Worm (Caenorhabditis elegans) whole organism, L1 larva: ENCODE data around the gene argn-1.
A peak's percentile ranks its signal among the peaks of the same experiment; 100 is the strongest.

Experiments
- C04F5.9 ChIP-seq: sonication (generic microtip); optimal IDR thresholded peaks from 2 replicates; lab custom pipeline; 2016; ENCODE audit warnings: missing genetic modification characterization, missing compliant biosample characterization
- C16A3.4 ChIP-seq: fragments of 150-350 bp; optimal IDR thresholded peaks from 2 replicates; lab custom pipeline; 2014; ENCODE audit warnings: missing biosample characterization, missing genetic modification characterization
- F16B12.6 ChIP-seq: fragments of 150-350 bp; optimal IDR thresholded peaks from 2 replicates; lab custom pipeline; 2014; ENCODE audit warnings: missing biosample characterization, missing genetic modification characterization
- aly-2 ChIP-seq: fragments of 150-350 bp; optimal IDR thresholded peaks from 2 replicates; lab custom pipeline; 2014; ENCODE audit warnings: missing biosample characterization, missing genetic modification characterization
- ama-1 ChIP-seq: fragments of 150-350 bp; optimal IDR thresholded peaks from 2 replicates; lab custom pipeline; 2014
- ceh-63 ChIP-seq: fragments of 200-800 bp; sonication (Bioruptor generic); optimal IDR thresholded peaks from 2 replicates; lab custom pipeline; 2018; ENCODE audit warnings: mild to moderate bottlenecking, missing genetic modification characterization, missing compliant biosample characterization
- ceh-88 ChIP-seq: fragments of 200-800 bp; sonication (Bioruptor generic); IDR thresholded peaks from 2 replicates; pipeline ENCODE4 v1.3.6; 2022; ENCODE audit warnings: missing genetic modification characterization, missing compliant biosample characterization
- ces-1 ChIP-seq: fragments of 150-350 bp; optimal IDR thresholded peaks from 2 replicates; lab custom pipeline; 2014; ENCODE audit warnings: missing biosample characterization, missing genetic modification reagents, missing genetic modification characterization
- dpl-1 ChIP-seq, 3 experiments: fragments of 150-350 bp in 2 of 3; sonication (generic microtip) in 1 of 3; optimal IDR thresholded peaks; 2 replicates each; lab custom pipeline; 2014 to 2017; ENCODE audit warnings: missing biosample characterization in 3 of 3, missing genetic modification characterization in 3 of 3, missing genetic modification reagents in 3 of 3
- efl-1 ChIP-seq, 4 experiments: fragments of 150-350 bp; optimal IDR thresholded peaks in 3 of 4; peaks in 1 of 4; 1 replicate in 1 of 4; 2 replicates in 3 of 4; lab custom pipeline; 2014; ENCODE audit warnings: missing biosample characterization in 2 of 4, missing genetic modification characterization in 2 of 4, missing genetic modification reagents in 2 of 4
- egl-13 ChIP-seq: sonication (generic microtip); optimal IDR thresholded peaks from 2 replicates; lab custom pipeline; 2016; ENCODE audit warnings: missing genotype, missing genetic modification reagents, missing genetic modification characterization, missing compliant biosample characterization
- elt-2 ChIP-seq: sonication (generic microtip); optimal IDR thresholded peaks from 2 replicates; lab custom pipeline; 2016; ENCODE audit warnings: missing genetic modification characterization, mild to moderate bottlenecking, inconsistent platforms, missing compliant biosample characterization, missing genetic modification reagents
- ets-5 ChIP-seq: fragments of 200-800 bp; sonication (Bioruptor generic); IDR thresholded peaks from 2 replicates; pipeline ENCODE4 v1.3.6; 2022; ENCODE audit warnings: missing genetic modification characterization, missing compliant biosample characterization
- fkh-4 ChIP-seq: sonication (generic microtip); optimal IDR thresholded peaks from 2 replicates; lab custom pipeline; 2016; ENCODE audit warnings: missing compliant biosample characterization, missing genetic modification characterization, borderline replicate concordance
- fkh-8 ChIP-seq: sonication (generic microtip); optimal IDR thresholded peaks from 2 replicates; lab custom pipeline; 2016; ENCODE audit warnings: mild to moderate bottlenecking, missing genetic modification characterization, missing compliant biosample characterization
- hlh-17 ChIP-seq: fragments of 200-800 bp; sonication (Bioruptor generic); optimal IDR thresholded peaks from 2 replicates; lab custom pipeline; 2018; ENCODE audit warnings: missing genetic modification characterization, mild to moderate bottlenecking, missing compliant biosample characterization, moderate library complexity, borderline replicate concordance
- hpl-2 ChIP-seq: fragments of 150-350 bp; optimal IDR thresholded peaks from 2 replicates; lab custom pipeline; 2014; ENCODE audit warnings: missing biosample characterization, missing genetic modification reagents, missing genetic modification characterization
- jun-1 ChIP-seq: fragments of 150-350 bp; optimal IDR thresholded peaks from 2 replicates; lab custom pipeline; 2014; ENCODE audit warnings: missing biosample characterization, missing genetic modification reagents, missing genetic modification characterization
- lin-14 ChIP-seq: fragments of 200-800 bp; sonication (Bioruptor generic); optimal IDR thresholded peaks from 2 replicates; lab custom pipeline; 2018; ENCODE audit warnings: mild to moderate bottlenecking, missing genetic modification characterization, moderate library complexity, missing compliant biosample characterization
- lin-35 ChIP-seq, 2 experiments: fragments of 150-350 bp; optimal IDR thresholded peaks; 2 replicates each; lab custom pipeline; 2014; ENCODE audit warnings: missing biosample characterization in 2 of 2, missing genetic modification characterization in 2 of 2, missing genetic modification reagents in 2 of 2
- lin-39 ChIP-seq: fragments of 150-350 bp; optimal IDR thresholded peaks from 2 replicates; lab custom pipeline; 2014; ENCODE audit warnings: missing biosample characterization, missing genetic modification reagents, missing genetic modification characterization
- lsy-2 ChIP-seq, 2 experiments: fragments of 150-350 bp; optimal IDR thresholded peaks; 2 replicates each; lab custom pipeline; 2014; ENCODE audit warnings: missing biosample characterization in 2 of 2, missing genetic modification characterization in 2 of 2
- mdl-1 ChIP-seq, 2 experiments: fragments of 150-350 bp; optimal IDR thresholded peaks; 2 replicates each; lab custom pipeline; 2014 to 2017; ENCODE audit warnings: missing biosample characterization in 2 of 2, missing genetic modification characterization in 2 of 2, inconsistent platforms in 1 of 2
- mep-1 ChIP-seq: fragments of 150-350 bp; optimal IDR thresholded peaks from 2 replicates; lab custom pipeline; 2014; ENCODE audit warnings: missing biosample characterization, missing genetic modification characterization
- nhr-28 ChIP-seq: fragments of 150-350 bp; optimal IDR thresholded peaks from 2 replicates; lab custom pipeline; 2014; ENCODE audit warnings: missing biosample characterization, missing genetic modification characterization
- pag-3 ChIP-seq: sonication (generic microtip); optimal IDR thresholded peaks from 2 replicates; lab custom pipeline; 2017; ENCODE audit warnings: missing genetic modification characterization, mild to moderate bottlenecking, missing compliant biosample characterization, antibody characterized with exemption, borderline replicate concordance; ENCODE audit not compliant: insufficient read depth
- pax-3 ChIP-seq: fragments of 200-800 bp; sonication (Bioruptor generic); optimal IDR thresholded peaks from 2 replicates; lab custom pipeline; 2018; ENCODE audit warnings: mild to moderate bottlenecking, missing genetic modification characterization, moderate library complexity, missing compliant biosample characterization
- pqm-1 ChIP-seq: sonication (generic microtip); optimal IDR thresholded peaks from 3 replicates; lab custom pipeline; 2017; ENCODE audit warnings: missing biosample characterization, missing genetic modification characterization
- sptf-1 ChIP-seq: fragments of 150-350 bp; optimal IDR thresholded peaks from 2 replicates; lab custom pipeline; 2014; ENCODE audit warnings: missing biosample characterization, missing genetic modification characterization
- tlp-1 ChIP-seq: fragments of 150-350 bp; optimal IDR thresholded peaks from 2 replicates; lab custom pipeline; 2014; ENCODE audit warnings: missing biosample characterization, missing genetic modification characterization
- unc-98 ChIP-seq: fragments of 200-800 bp; sonication (Bioruptor generic); IDR thresholded peaks from 2 replicates; pipeline ENCODE4 v1.3.6; 2022; ENCODE audit warnings: missing genetic modification characterization, missing compliant biosample characterization
- vab-15 ChIP-seq: sonication (generic microtip); optimal IDR thresholded peaks from 2 replicates; lab custom pipeline; 2017; ENCODE audit warnings: missing genotype, mild to moderate bottlenecking, missing genetic modification characterization, missing compliant biosample characterization
- ztf-11 ChIP-seq, 2 experiments: sonication (generic microtip); optimal IDR thresholded peaks; 2 replicates each; lab custom pipeline; 2016 to 2017; ENCODE audit warnings: missing genetic modification characterization in 2 of 2, missing biosample characterization in 1 of 2, missing compliant biosample characterization in 1 of 2
- ztf-4 ChIP-seq: fragments of 150-350 bp; optimal IDR thresholded peaks from 2 replicates; lab custom pipeline; 2014; ENCODE audit warnings: missing biosample characterization, missing genetic modification characterization

Gene argn-1

ce11 chrX:5659614-5660013, 29.8 kb downstream of the argn-1 start, which contains the start of gene T22B7.22 (continued):
- TF ChIP-seq lsy-2 (tag; optimal IDR thresholded peaks at IDR 0.05; lab: Kevin White, UChicago) (peak in 1 of 2 experiments; percentile 29), fkh-4 (no peak)

- TF ChIP-seq efl-1 (optimal IDR thresholded peaks at IDR 0.05; lab: Kevin White, UChicago) (no peak), efl-1 (GFP tag; optimal IDR thresholded peaks at IDR 0.05 in 1 of 2; lab: Kevin White, UChicago) (peak in 1 of 2 experiments; percentile 28), pag-3 (tag; lab: Kevin White, UChicago) (peak; percentile 62), mep-1 (tag; lab: Kevin White, UChicago) (no peak), lin-14 (GFP tag; lab: Kevin White, UChicago) (peak; percentile 4)
- TF ChIP-seq, all 84 proteins: peak for 3
Observed at ce11 chrX:5661179-5661578, 31.4 kb downstream of the argn-1 start.

ce11 chrX:5663537-5663936, 33.7 kb downstream of the argn-1 start, which contains the start of gene egl-13:
egl-13 (plus strand) TSS chrX:5663837.
- TF ChIP-seq tlp-1 (no peak), mdl-1 (tag; optimal IDR thresholded peaks at IDR 0.05; lab: Kevin White, UChicago) (no peak), ceh-63 (GFP tag; lab: Kevin White, UChicago) (no peak), dpl-1 (GFP tag; optimal IDR thresholded peaks at IDR 0.05; lab: Kevin White, UChicago) (no peak), aly-2 (tag; lab: Kevin White, UChicago) (no peak), hpl-2 (GFP tag; lab: Kevin White, UChicago) (no peak), fkh-8 (tag; lab: Kevin White, UChicago) (no peak), lin-35 (GFP tag; optimal IDR thresholded peaks at IDR 0.05; lab: Kevin White, UChicago) (no peak)
- TF ChIP-seq, all 84 proteins: peak for 0

- TF ChIP-seq elt-2 (tag; lab: Kevin White, UChicago), result peak; percentile 69
- TF ChIP-seq ztf-11 (tag; optimal IDR thresholded peaks at IDR 0.05; lab: Kevin White, UChicago), result no peak
- TF ChIP-seq lin-14 (GFP tag; lab: Kevin White, UChicago), result peak; percentile 7
- no peak for TF ChIP-seq jun-1 (tag; lab: Kevin White, UChicago)
- TF ChIP-seq unc-98 (GFP tag; lab: Robert Waterston, UW), result no peak
Observed at ce11 chrX:5669733-5670132, 39.9 kb downstream of the argn-1 start.

- TF ChIP-seq C16A3.4 (tag; lab: Kevin White, UChicago) (no peak), F16B12.6 (tag; lab: Kevin White, UChicago) (no peak)
Observed at ce11 chrX:5670829-5671228, 41.0 kb downstream of the argn-1 start.

ce11 chrX:5672615-5673014, 42.8 kb downstream of the argn-1 start:
- TF ChIP-seq pag-3 (tag; lab: Kevin White, UChicago) (no peak), hlh-17 (GFP tag; lab: Kevin White, UChicago) (no peak), tlp-1 (no peak), lin-39 (no peak), nhr-28 (tag; lab: Kevin White, UChicago) (no peak), ets-5 (GFP tag; lab: Robert Waterston, UW) (no peak), sptf-1 (tag; lab: Kevin White, UChicago) (no peak), ama-1 (lab: Kevin White, UChicago) (no peak), ces-1 (GFP tag; lab: Kevin White, UChicago) (no peak), C04F5.9 (tag; lab: Kevin White, UChicago) (no peak), vab-15 (tag; lab: Kevin White, UChicago) (no peak), ceh-88 (GFP tag; lab: Robert Waterston, UW) (no peak), hpl-2 (GFP tag; lab: Kevin White, UChicago) (no peak), fkh-8 (tag; lab: Kevin White, UChicago) (no peak), aly-2 (tag; lab: Kevin White, UChicago) (no peak), ztf-4 (no peak), pax-3 (tag; lab: Kevin White, UChicago) (no peak), egl-13 (tag; lab: Kevin White, UChicago) (no peak), pqm-1 (no peak)
- TF ChIP-seq, all 84 proteins: peak for 0
